Worm (Caenorhabditis elegans): ENCODE data around the gene zhit-3.

The zhit-3 gene

DNA sequence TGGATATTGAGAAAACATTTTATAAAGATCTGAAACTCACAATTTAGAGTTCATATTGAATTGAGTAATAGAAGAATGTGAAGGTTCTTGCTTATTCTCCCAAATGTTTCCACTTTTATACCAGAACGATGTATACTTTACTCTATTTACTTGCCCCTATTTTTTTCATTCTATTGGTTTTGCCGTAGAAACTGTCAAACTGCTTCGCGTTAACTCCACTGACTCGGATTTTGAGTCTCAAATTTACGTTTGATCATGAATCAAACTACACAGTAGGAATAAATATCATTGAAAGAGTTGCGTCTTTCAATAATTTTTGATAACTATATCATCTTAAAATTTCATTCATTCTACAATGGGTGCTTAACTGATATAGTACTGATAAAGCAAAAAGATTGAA lies 27.9 kb upstream of the zhit-3 start, which contains the start of gene fipr-8:
Gene fipr-8, minus strand, starts transcription at position 101 of the 400 bp plus-strand sequence.
- no peak for TF ChIP-seq Y75B8A.6 (GFP tag; IDR thresholded peaks at IDR 0.05)
- no peak for TF ChIP-seq madf-9 (GFP tag; conservative IDR thresholded peaks at IDR 0.05)

DNA sequence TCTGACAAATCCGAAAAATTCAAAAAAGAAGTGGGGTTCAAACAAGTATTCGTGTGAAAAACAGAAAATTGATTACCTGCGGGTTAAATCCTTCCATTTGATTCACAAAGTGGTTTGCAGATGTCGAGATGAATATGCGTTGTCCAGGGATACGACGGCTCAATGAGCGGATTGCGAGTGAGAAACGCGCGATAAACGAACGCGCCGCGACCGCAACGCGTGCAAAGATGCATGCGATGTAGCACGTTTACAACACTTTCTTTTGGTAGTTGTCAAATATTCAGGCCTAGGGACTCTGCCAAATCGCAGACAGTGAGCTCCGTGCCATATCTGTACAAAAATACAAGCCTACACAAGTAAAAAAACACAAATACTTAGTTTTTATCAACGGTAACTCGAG lies 26.7 kb upstream of the zhit-3 start, which contains the start of gene fubl-1:
Gene fubl-1, minus strand, starts transcription at position 202 of the 400 bp plus-strand sequence.
- TF ChIP-seq Y48G9A.11 (GFP tag; IDR thresholded peaks at IDR 0.05), result peak; percentile 40; the same call in 1 of the 2 replicates
- peak; percentile 82 for TF ChIP-seq aha-1 (tag)
- peak; percentile 56 for TF ChIP-seq mes-2 (tag; optimal IDR thresholded peaks at IDR 0.05; ENCODE audit: poor library complexity, severe bottlenecking)
- TF ChIP-seq lin-38 (GFP tag; IDR thresholded peaks at IDR 0.05), result peak; percentile 70
- TF ChIP-seq dpl-1 (GFP tag; optimal IDR thresholded peaks at IDR 0.05), result peak; percentile 14
- TF ChIP-seq unc-62 (GFP tag; optimal IDR thresholded peaks at IDR 0.05 in 1 of 2), result peak in 1 of 2 experiments; percentile 28
- no peak for TF ChIP-seq unc-62 (tag; optimal IDR thresholded peaks at IDR 0.05)
- peak; percentile 39; the same call in 1 of the 2 replicates for TF ChIP-seq vab-7 (GFP tag; IDR thresholded peaks at IDR 0.05)
- TF ChIP-seq ama-1 (optimal IDR thresholded peaks at IDR 0.05), result peak; percentile 75
- peak in 1 of 2 experiments; percentile 19 for TF ChIP-seq lsy-2 (tag; optimal IDR thresholded peaks at IDR 0.05)
- TF ChIP-seq madf-9 (GFP tag; conservative IDR thresholded peaks at IDR 0.05), result no peak
- no peak for TF ChIP-seq hlh-30 (tag; optimal IDR thresholded peaks at IDR 0.05; ENCODE audit: insufficient read depth)
- no peak for TF ChIP-seq Y105C5A.15 (GFP tag; IDR thresholded peaks at IDR 0.05)

DNA sequence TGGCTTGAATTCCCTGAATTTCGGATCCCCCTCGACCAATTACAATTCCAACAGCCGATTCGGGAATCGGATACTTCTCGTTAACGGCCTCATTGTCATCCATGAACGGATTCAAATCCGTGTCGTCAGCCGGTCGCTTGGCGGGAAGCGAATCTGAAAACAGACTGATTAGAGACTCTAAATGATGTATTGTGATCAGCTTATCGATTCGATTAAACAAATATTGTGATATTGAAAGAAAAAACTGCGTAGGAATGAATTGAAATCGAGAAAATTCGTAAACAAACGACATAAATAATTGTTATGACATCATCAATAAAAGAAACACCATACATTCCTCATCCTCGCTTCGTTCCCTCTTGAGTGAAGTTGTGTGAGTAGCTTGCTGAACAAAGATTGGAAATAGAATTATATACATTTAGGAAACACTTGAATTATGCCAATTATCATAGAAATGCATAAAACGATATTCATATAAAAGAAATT lies 26.1 kb upstream of the zhit-3 start:
- TF ChIP-seq lin-29 (GFP tag; IDR thresholded peaks at IDR 0.05) (no peak), mxl-2 (GFP tag; conservative IDR thresholded peaks at IDR 0.05) (no peak), mdt-29 (GFP tag; IDR thresholded peaks at IDR 0.05) (peak; percentile 33; the same call in 1 of the 2 replicates), arid-1 (GFP tag; conservative IDR thresholded peaks at IDR 0.05) (0 out of 2 replicates have a peak, but pooled peaks have one; percentile 6), ama-1 (optimal IDR thresholded peaks at IDR 0.05) (peak; percentile 87), pha-4 (GFP tag; IDR thresholded peaks at IDR 0.05) (peak; percentile 50; the same call in 1 of the 2 replicates), pha-4 (tag; optimal IDR thresholded peaks at IDR 0.05) (no peak), Y5F2A.4 (GFP tag; optimal IDR thresholded peaks at IDR 0.05) (peak; percentile 18), nhr-77 (tag; optimal IDR thresholded peaks at IDR 0.05) (no peak), dve-1 (tag; optimal IDR thresholded peaks at IDR 0.05; ENCODE audit: insufficient read depth) (no peak), ztf-7 (tag; optimal IDR thresholded peaks at IDR 0.05) (no peak), sdz-12 (GFP tag; optimal IDR thresholded peaks at IDR 0.05) (peak; percentile 55), ctbp-1 (GFP tag; IDR thresholded peaks at IDR 0.05) (0 out of 2 replicates have a peak, but pooled peaks have one; percentile 49), F49E8.2 (tag; optimal IDR thresholded peaks at IDR 0.05; ENCODE audit: borderline replicate concordance) (peak; percentile 48), nhr-111 (GFP tag; optimal IDR thresholded peaks at IDR 0.05) (no peak), lin-38 (GFP tag; IDR thresholded peaks at IDR 0.05) (peak; percentile 67), tag-97 (GFP tag; IDR thresholded peaks at IDR 0.05) (no peak), mdl-1 (tag; optimal IDR thresholded peaks at IDR 0.05) (no peak), daf-19 (GFP tag; conservative IDR thresholded peaks at IDR 0.05) (peak; percentile 32; the same call in 1 of the 2 replicates), hmg-1.1 (GFP tag; IDR thresholded peaks at IDR 0.05) (no peak), F37D6.2 (tag; optimal IDR thresholded peaks at IDR 0.05) (no peak), nhr-6 (tag; optimal IDR thresholded peaks at IDR 0.05) (no peak), mes-2 (tag; optimal IDR thresholded peaks at IDR 0.05; ENCODE audit: poor library complexity, severe bottlenecking) (peak; percentile 3), ces-1 (GFP tag; optimal IDR thresholded peaks at IDR 0.05) (no peak), unc-130 (GFP tag; optimal IDR thresholded peaks at IDR 0.05) (peak; percentile 42), nhr-11 (tag; optimal IDR thresholded peaks at IDR 0.05) (no peak), rbr-2 (tag; optimal IDR thresholded peaks at IDR 0.05) (no peak), Y75B8A.6 (GFP tag; IDR thresholded peaks at IDR 0.05) (0 out of 2 replicates have a peak, but pooled peaks have one; percentile 79), nhr-28 (tag; optimal IDR thresholded peaks at IDR 0.05) (no peak), Y48G9A.11 (GFP tag; IDR thresholded peaks at IDR 0.05) (0 out of 2 replicates have a peak, but pooled peaks have one; percentile 23)

All from whole organism, L4 larva.